Fruit fly (Drosophila melanogaster) whole organism, embryonic: ENCODE measurements around the gene Zif.

ENCODE experiments used
- B-H2 ChIP-seq: fragments of 200-800 bp; sonication (Bioruptor generic); optimal IDR thresholded peaks from 2 replicates; lab custom pipeline; 2018; ENCODE audit warnings: missing biosample characterization, mild to moderate bottlenecking, missing genetic modification characterization
- Bgb ChIP-seq: fragments of 200-800 bp; sonication (Bioruptor generic); IDR thresholded peaks from 2 replicates; pipeline ENCODE4 v1.3.6; 2022; ENCODE audit warnings: missing biosample characterization, missing genetic modification characterization; ENCODE audit not compliant: partially characterized antibody
- CG10147 ChIP-seq: fragments of 200-800 bp; sonication (Bioruptor generic); optimal IDR thresholded peaks from 2 replicates; lab custom pipeline; 2019; ENCODE audit warnings: missing biosample characterization, mild to moderate bottlenecking, missing genetic modification characterization, moderate library complexity
- CG10267 ChIP-seq: fragments of 200-800 bp; sonication (Bioruptor generic); optimal IDR thresholded peaks from 2 replicates; lab custom pipeline; 2018; ENCODE audit warnings: missing biosample characterization, mild to moderate bottlenecking, missing genetic modification characterization, moderate library complexity
- CG10979 ChIP-seq: fragments of 200-800 bp; sonication (Bioruptor generic); optimal IDR thresholded peaks from 2 replicates; lab custom pipeline; 2018; ENCODE audit warnings: missing biosample characterization, mild to moderate bottlenecking, missing genetic modification characterization, moderate library complexity
- CG12391 ChIP-seq: fragments of 200-800 bp; sonication (Bioruptor generic); optimal IDR thresholded peaks from 3 replicates; lab custom pipeline; 2018; ENCODE audit warnings: missing biosample characterization, mild to moderate bottlenecking, missing genetic modification characterization, moderate library complexity
- CG12942 ChIP-seq: fragments of 200-800 bp; sonication (Bioruptor generic); optimal IDR thresholded peaks from 3 replicates; lab custom pipeline; 2016; ENCODE audit warnings: missing biosample characterization, missing genetic modification characterization
- CG13296 ChIP-seq: fragments of 200-800 bp; sonication (Bioruptor generic); optimal IDR thresholded peaks from 3 replicates; lab custom pipeline; 2018; ENCODE audit warnings: missing biosample characterization, mild to moderate bottlenecking, missing genetic modification characterization
- CG13624 ChIP-seq: fragments of 200-800 bp; sonication (Bioruptor generic); optimal IDR thresholded peaks from 2 replicates; lab custom pipeline; 2016; ENCODE audit warnings: missing biosample characterization, missing genetic modification characterization
- CG14710 ChIP-seq: fragments of 200-800 bp; sonication (Bioruptor generic); optimal IDR thresholded peaks from 3 replicates; lab custom pipeline; 2019; ENCODE audit warnings: missing biosample characterization, mild to moderate bottlenecking, missing genetic modification characterization, moderate library complexity
- CG15269 ChIP-seq: fragments of 200-800 bp; sonication (Bioruptor generic); optimal IDR thresholded peaks from 2 replicates; lab custom pipeline; 2018; ENCODE audit warnings: missing biosample characterization, mild to moderate bottlenecking, missing genetic modification characterization, moderate library complexity
- CG15601 ChIP-seq: fragments of 200-800 bp; sonication (Bioruptor generic); optimal IDR thresholded peaks from 3 replicates; lab custom pipeline; 2019; ENCODE audit warnings: missing biosample characterization, mild to moderate bottlenecking, missing genetic modification characterization, moderate library complexity
- CG1602 ChIP-seq: fragments of 200-800 bp; sonication (Bioruptor generic); optimal IDR thresholded peaks from 3 replicates; lab custom pipeline; 2016; ENCODE audit warnings: missing biosample characterization, missing genetic modification characterization
- CG2202 ChIP-seq: fragments of 200-800 bp; sonication (Bioruptor generic); optimal IDR thresholded peaks from 2 replicates; lab custom pipeline; 2018; ENCODE audit warnings: missing biosample characterization, mild to moderate bottlenecking, missing genetic modification characterization
- CG2712 ChIP-seq: fragments of 200-800 bp; optimal IDR thresholded peaks from 3 replicates; lab custom pipeline; 2019; ENCODE audit warnings: missing biosample characterization, mild to moderate bottlenecking, missing genetic modification characterization, moderate library complexity
- CG3065 ChIP-seq: fragments of 200-800 bp; sonication (Bioruptor generic); optimal IDR thresholded peaks from 2 replicates; lab custom pipeline; 2016; ENCODE audit warnings: missing biosample characterization, missing genetic modification characterization
- CG31441 ChIP-seq: fragments of 200-800 bp; sonication (Bioruptor generic); IDR thresholded peaks from 2 replicates; pipeline ENCODE4 v1.3.6; 2022; ENCODE audit warnings: missing biosample characterization, missing genetic modification characterization
- CG4820 ChIP-seq: fragments of 200-800 bp; sonication (Bioruptor generic); optimal IDR thresholded peaks from 3 replicates; lab custom pipeline; 2016; ENCODE audit warnings: missing biosample characterization, missing genetic modification characterization
- CG7556 ChIP-seq: fragments of 200-800 bp; sonication (Bioruptor generic); optimal IDR thresholded peaks from 2 replicates; lab custom pipeline; 2017; ENCODE audit warnings: missing biosample characterization, mild to moderate bottlenecking, missing genetic modification characterization
- CG9727 ChIP-seq: fragments of 200-800 bp; sonication (Bioruptor generic); optimal IDR thresholded peaks from 3 replicates; lab custom pipeline; 2017; ENCODE audit warnings: missing biosample characterization, mild to moderate bottlenecking, missing genetic modification characterization
- Eip74EF ChIP-seq, 2 experiments: fragments of 200-800 bp in 1 of 2; fragments of >200 bp in 1 of 2; sonication (Bioruptor generic) in 1 of 2; optimal IDR thresholded peaks; 2 replicates each; lab custom pipeline; 2017 to 2019; ENCODE audit warnings: missing biosample characterization in 2 of 2, missing genetic modification characterization in 2 of 2, mild to moderate bottlenecking in 1 of 2, moderate library complexity in 1 of 2
- Fer1 ChIP-seq: fragments of 200-800 bp; sonication (Bioruptor generic); optimal IDR thresholded peaks from 2 replicates; lab custom pipeline; 2017; ENCODE audit warnings: missing biosample characterization, mild to moderate bottlenecking, missing genetic modification characterization
- HLH3B ChIP-seq: fragments of 200-800 bp; sonication (Bioruptor generic); IDR thresholded peaks from 2 replicates; pipeline ENCODE4 v1.3.6; 2022; ENCODE audit warnings: missing biosample characterization, missing genetic modification characterization
- HLHmδ ChIP-seq: fragments of 200-800 bp; sonication (Bioruptor generic); optimal IDR thresholded peaks from 2 replicates; lab custom pipeline; 2018; ENCODE audit warnings: missing biosample characterization, mild to moderate bottlenecking, missing genetic modification characterization, moderate library complexity
- MBD-R2 ChIP-seq: fragments of 200-800 bp; sonication (Bioruptor generic); IDR thresholded peaks from 2 replicates; pipeline ENCODE4 v1.3.6; 2022; ENCODE audit warnings: missing biosample characterization, missing genetic modification characterization
- Myb ChIP-seq: fragments of 200-800 bp; sonication (Bioruptor generic); optimal IDR thresholded peaks from 2 replicates; lab custom pipeline; 2016; ENCODE audit warnings: missing biosample characterization, missing genetic modification characterization
- Nf-YC ChIP-seq: fragments of 200-800 bp; optimal IDR thresholded peaks from 3 replicates; lab custom pipeline; 2019; ENCODE audit warnings: missing biosample characterization, mild to moderate bottlenecking, missing genetic modification characterization, moderate library complexity
- Pdp1 ChIP-seq, 2 experiments: fragments of 200-800 bp; sonication (Bioruptor generic); optimal IDR thresholded peaks; 3 replicates each; lab custom pipeline; 2016; ENCODE audit warnings: missing biosample characterization in 2 of 2, missing genetic modification characterization in 2 of 2, mild to moderate bottlenecking in 1 of 2, moderate library complexity in 1 of 2
- Rfx ChIP-seq: fragments of 200-800 bp; sonication (Bioruptor generic); IDR thresholded peaks from 2 replicates; pipeline ENCODE4 v1.3.6; 2022; ENCODE audit warnings: missing biosample characterization, missing genetic modification characterization
- crol ChIP-seq: fragments of 200-800 bp; sonication (Bioruptor generic); IDR thresholded peaks from 2 replicates; pipeline ENCODE4 v1.3.6; 2022; ENCODE audit warnings: missing biosample characterization, missing genetic modification characterization
- dati ChIP-seq: fragments of 200-800 bp; sonication (Bioruptor generic); IDR thresholded peaks from 2 replicates; pipeline ENCODE4 v1.3.6; 2022; ENCODE audit warnings: missing biosample characterization, missing genetic modification characterization
- dysf ChIP-seq: fragments of 200-800 bp; sonication (Bioruptor generic); IDR thresholded peaks from 3 replicates; pipeline ENCODE4 v1.3.6; 2022; ENCODE audit warnings: missing biosample characterization, missing genetic modification characterization
- en ChIP-seq: fragments of 200-800 bp; sonication (Bioruptor generic); optimal IDR thresholded peaks from 2 replicates; lab custom pipeline; 2016; ENCODE audit warnings: missing biosample characterization, missing genetic modification characterization
- eve ChIP-seq, 2 experiments: fragments of >200 bp; optimal IDR thresholded peaks; 2 replicates each; lab custom pipeline; 2017; ENCODE audit warnings: missing biosample characterization in 2 of 2, missing genetic modification characterization in 2 of 2
- fd3F ChIP-seq: fragments of 200-800 bp; sonication (Bioruptor generic); optimal IDR thresholded peaks from 2 replicates; lab custom pipeline; 2018; ENCODE audit warnings: missing biosample characterization, mild to moderate bottlenecking, missing genetic modification characterization, moderate library complexity
- fd96Cb ChIP-seq: fragments of 200-800 bp; sonication (Bioruptor generic); optimal IDR thresholded peaks from 2 replicates; lab custom pipeline; 2018; ENCODE audit warnings: missing biosample characterization, mild to moderate bottlenecking, missing genetic modification characterization, moderate library complexity
- ftz-f1 ChIP-seq: fragments of 200-800 bp; sonication (Bioruptor generic); optimal IDR thresholded peaks from 2 replicates; lab custom pipeline; 2016; ENCODE audit warnings: missing biosample characterization, missing genetic modification characterization
- gem ChIP-seq: fragments of 200-800 bp; sonication (Bioruptor generic); optimal IDR thresholded peaks from 2 replicates; lab custom pipeline; 2019; ENCODE audit warnings: missing biosample characterization, mild to moderate bottlenecking, missing genetic modification characterization, moderate library complexity
- her ChIP-seq: fragments of 200-800 bp; sonication (Bioruptor generic); optimal IDR thresholded peaks from 2 replicates; lab custom pipeline; 2016; ENCODE audit warnings: missing biosample characterization, missing genetic modification characterization
- kni ChIP-seq: fragments of 200-800 bp; sonication (Bioruptor generic); optimal IDR thresholded peaks from 3 replicates; lab custom pipeline; 2017; ENCODE audit warnings: mild to moderate bottlenecking, missing biosample characterization, missing genetic modification reagents, missing genetic modification characterization
- lilli ChIP-seq: fragments of 200-800 bp; sonication (Bioruptor generic); optimal IDR thresholded peaks from 3 replicates; lab custom pipeline; 2016; ENCODE audit warnings: missing biosample characterization, missing genetic modification characterization
- nerfin-2 ChIP-seq: fragments of 200-800 bp; sonication (Bioruptor generic); IDR thresholded peaks from 2 replicates; pipeline ENCODE4 v1.3.6; 2022; ENCODE audit warnings: missing biosample characterization, missing genetic modification characterization; ENCODE audit not compliant: partially characterized antibody
- tna ChIP-seq: fragments of 200-800 bp; sonication (Bioruptor generic); IDR thresholded peaks from 2 replicates; pipeline ENCODE4 v1.3.6; 2022; ENCODE audit warnings: missing biosample characterization, missing genetic modification characterization; ENCODE audit not compliant: partially characterized antibody
- toy ChIP-seq: fragments of 200-800 bp; sonication (Bioruptor generic); IDR thresholded peaks from 2 replicates; pipeline ENCODE4 v1.3.6; 2022; ENCODE audit warnings: missing biosample characterization, missing genetic modification characterization
- trh ChIP-seq: fragments of 200-800 bp; sonication (Bioruptor generic); optimal IDR thresholded peaks from 2 replicates; lab custom pipeline; 2016; ENCODE audit warnings: missing biosample characterization, missing genetic modification characterization
- ttk ChIP-seq: fragments of 200-800 bp; sonication (Bioruptor generic); IDR thresholded peaks from 2 replicates; pipeline ENCODE4 v2.1.2; 2022; ENCODE audit warnings: missing biosample characterization, missing genetic modification characterization
- z ChIP-seq: fragments of 200-800 bp; sonication (Bioruptor generic); IDR thresholded peaks from 3 replicates; pipeline ENCODE4 v1.3.6; 2022; ENCODE audit warnings: missing biosample characterization, missing genetic modification characterization

Gene Zif

dm6 chr3R:6423984-6424602 lies 32.8 kb upstream of the Zif start (continued):
- TF ChIP-seq kni (peak; percentile 81), CG13624 (GFP tag; lab: Kevin White, UChicago) (peak; percentile 94), ttk (peak; percentile 88), Nf-YC (tag; lab: Kevin White, UChicago) (peak; percentile 90), CG3065 (GFP tag; lab: Kevin White, UChicago) (peak; percentile 63), CG10147 (GFP tag; lab: Kevin White, UChicago) (peak; percentile 89), Myb (GFP tag; lab: Kevin White, UChicago) (peak; percentile 82), tna (GFP tag; lab: Robert Waterston, UW) (no peak), trh (peak; percentile 70), Rfx (GFP tag; lab: Robert Waterston, UW) (peak; percentile 93), CG15269 (tag; lab: Kevin White, UChicago) (peak; percentile 91), toy (GFP tag; lab: Robert Waterston, UW) (peak; percentile 81)

- TF ChIP-seq CG9727 (GFP tag; lab: Kevin White, UChicago) (peak; percentile 52), her (GFP tag; lab: Kevin White, UChicago) (no peak), dati (GFP tag; lab: Robert Waterston, UW) (no peak), Eip74EF (GFP tag; optimal IDR thresholded peaks at IDR 0.05; lab: Kevin White, UChicago) (no peak), CG10979 (tag; lab: Kevin White, UChicago) (peak; percentile 57), eve (GFP tag; optimal IDR thresholded peaks at IDR 0.05; lab: Kevin White, UChicago) (peak in 1 of 2 experiments; percentile 66), dysf (GFP tag; lab: Robert Waterston, UW) (no peak), B-H2 (no peak), Fer1 (no peak), CG15601 (peak; percentile 22), Pdp1 (GFP tag; optimal IDR thresholded peaks at IDR 0.05; lab: Kevin White, UChicago) (peak in 1 of 2 experiments; percentile 47), CG14710 (tag; lab: Kevin White, UChicago) (peak; percentile 43), nerfin-2 (no peak), ftz-f1 (no peak), crol (GFP tag; lab: Robert Waterston, UW) (no peak), fd96Cb (tag; lab: Kevin White, UChicago) (peak; percentile 18), CG1602 (GFP tag; lab: Kevin White, UChicago) (peak; percentile 35), gem (tag; lab: Kevin White, UChicago) (peak; percentile 51), lilli (GFP tag; lab: Kevin White, UChicago) (no peak), CG2712 (tag; lab: Kevin White, UChicago) (peak; percentile 36), CG10267 (tag; lab: Kevin White, UChicago) (peak; percentile 32), z (GFP tag; lab: Robert Waterston, UW) (0 out of 3 replicates have a peak, but pooled peaks have one; percentile 10), CG12942 (GFP tag; lab: Kevin White, UChicago) (no peak), MBD-R2 (0 out of 2 replicates have a peak, but pooled peaks have one; percentile 10), en (no peak), HLH3B (no peak), CG4820 (peak; percentile 18), CG2202 (tag; lab: Kevin White, UChicago) (peak; percentile 18), fd3F (no peak), HLHmδ (GFP tag; lab: Kevin White, UChicago) (peak; percentile 56), CG7556 (GFP tag; lab: Kevin White, UChicago) (peak; percentile 40), CG13296 (GFP tag; lab: Kevin White, UChicago) (no peak), Bgb (no peak), CG12391 (peak; percentile 11), CG31441 (GFP tag; lab: Robert Waterston, UW) (peak; percentile 33; the same call in 1 of the 2 replicates)
These were observed 31.3 kb upstream of the Zif start for dm6 chr3R:6425454-6426156.
